Worm (Caenorhabditis elegans) whole organism, L2 larva: Measurements from ENCODE around the gene F59F3.6.

Experiments used
- ama-1 ChIP-seq: fragments of 150-350 bp; optimal IDR thresholded peaks from 2 replicates; lab custom pipeline; 2018; ENCODE audit warnings: inconsistent platforms
- blmp-1 ChIP-seq: sonication (generic microtip); optimal IDR thresholded peaks from 2 replicates; lab custom pipeline; 2017; ENCODE audit warnings: missing genetic modification characterization, mild to moderate bottlenecking, missing compliant biosample characterization, antibody characterized with exemption, moderate library complexity; ENCODE audit not compliant: insufficient read depth
- dmd-4 ChIP-seq: sonication (generic microtip); optimal IDR thresholded peaks from 2 replicates; lab custom pipeline; 2017; ENCODE audit warnings: missing biosample characterization, missing genetic modification characterization
- egl-27 ChIP-seq: sonication (generic microtip); optimal IDR thresholded peaks from 3 replicates; lab custom pipeline; 2017; ENCODE audit warnings: missing biosample characterization, missing genetic modification reagents, missing genetic modification characterization
- fos-1 ChIP-seq: fragments of 150-350 bp; optimal IDR thresholded peaks from 2 replicates; lab custom pipeline; 2014; ENCODE audit warnings: missing biosample characterization, missing genetic modification characterization
- lin-11 ChIP-seq: fragments of 150-350 bp; sonication (generic microtip); optimal IDR thresholded peaks from 2 replicates; lab custom pipeline; 2014; ENCODE audit warnings: missing biosample characterization, missing genetic modification characterization, inconsistent platforms, mixed read lengths
- nhr-10 ChIP-seq: sonication (generic microtip); optimal IDR thresholded peaks from 2 replicates; lab custom pipeline; 2017; ENCODE audit warnings: missing biosample characterization, missing genetic modification characterization
- nhr-11 ChIP-seq: fragments of 150-350 bp; optimal IDR thresholded peaks from 2 replicates; lab custom pipeline; 2014; ENCODE audit warnings: missing biosample characterization, missing genetic modification characterization
- nhr-237 ChIP-seq: fragments of 150-350 bp; optimal IDR thresholded peaks from 2 replicates; lab custom pipeline; 2014; ENCODE audit warnings: missing biosample characterization, missing genetic modification characterization
- nhr-25 ChIP-seq: fragments of 150-350 bp; sonication (generic microtip); optimal IDR thresholded peaks from 3 replicates; lab custom pipeline; 2014; ENCODE audit warnings: missing biosample characterization, missing genetic modification characterization
- peb-1 ChIP-seq: fragments of 150-350 bp; optimal IDR thresholded peaks from 2 replicates; lab custom pipeline; 2014; ENCODE audit warnings: missing biosample characterization, missing genetic modification characterization

DNA sequence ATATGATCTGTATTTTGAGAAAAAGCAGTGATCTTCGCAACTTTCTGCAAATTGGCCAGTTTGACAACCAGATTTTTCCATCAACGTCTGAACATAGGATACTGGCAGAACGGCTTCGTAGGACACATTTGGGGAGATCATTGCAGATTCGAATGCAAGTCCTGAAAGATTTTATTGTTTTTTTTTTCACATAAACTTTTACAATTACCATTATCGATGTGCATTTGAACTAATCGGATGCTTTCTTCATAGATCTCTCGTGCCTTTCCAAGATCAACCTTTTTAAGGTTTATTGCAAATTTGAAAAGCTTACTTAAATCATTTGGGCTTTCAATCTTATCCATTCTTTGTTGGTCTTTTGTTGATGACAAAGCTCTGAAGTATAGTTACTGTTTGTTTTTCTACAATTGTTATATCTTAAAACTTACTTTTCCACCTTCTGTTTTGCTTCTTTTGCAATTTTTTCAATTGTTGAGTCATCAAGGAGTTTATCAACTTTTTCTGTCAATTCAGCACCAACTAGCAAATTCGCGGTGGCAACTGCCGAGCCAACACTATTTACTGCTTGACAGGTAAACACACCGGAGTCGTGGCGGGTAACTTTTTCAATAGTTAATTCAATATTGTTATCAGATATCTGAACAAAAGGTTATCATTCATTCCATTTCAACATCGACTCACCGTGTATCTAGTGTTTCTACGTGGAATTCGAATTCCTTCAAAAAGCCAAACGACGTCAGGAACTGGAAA, 22.5 kb downstream of the F59F3.6 start:
- TF ChIP-seq blmp-1 (tag; lab: Kevin White, UChicago) (no peak), nhr-11 (tag; lab: Kevin White, UChicago) (no peak), egl-27 (tag; lab: Kevin White, UChicago) (no peak), fos-1 (tag; lab: Kevin White, UChicago) (no peak), nhr-237 (no peak), ama-1 (no peak), nhr-25 (no peak), dmd-4 (no peak), nhr-10 (no peak), lin-11 (tag; lab: Kevin White, UChicago) (no peak), peb-1 (tag; lab: Kevin White, UChicago) (no peak)
